Fruit fly (Drosophila melanogaster) whole organism, adult: ENCODE data around the gene CG15646.

Source experiments
- Clk ChIP-seq: fragments of 200-800 bp; sonication (Bioruptor generic); optimal IDR thresholded peaks from 2 replicates; lab custom pipeline; 2017; ENCODE audit warnings: missing biosample characterization, missing genetic modification characterization
- pad ChIP-seq: fragments of 200-800 bp; sonication (Bioruptor generic); optimal IDR thresholded peaks from 3 replicates; lab custom pipeline; 2017; ENCODE audit warnings: missing biosample characterization, missing genetic modification characterization, mild to moderate bottlenecking, moderate library complexity, missing genetic modification reagents

DNA sequence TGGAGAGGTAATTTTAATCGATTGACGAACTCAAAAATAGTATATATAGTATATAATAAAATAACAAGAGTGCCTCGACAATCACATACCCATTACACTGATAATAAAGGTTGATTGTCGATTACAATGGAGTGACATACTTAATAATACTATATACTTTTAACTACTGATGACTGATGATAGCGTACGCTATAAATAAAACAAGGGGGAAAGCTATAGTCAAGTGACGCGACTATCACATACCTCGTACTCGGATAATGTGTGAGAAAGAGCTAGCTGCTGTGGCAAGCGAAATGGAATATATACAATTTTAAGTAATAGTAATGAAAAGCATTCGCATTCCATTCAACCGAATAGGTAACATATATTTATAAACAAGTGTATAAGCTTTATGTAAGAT lies 22.6 kb downstream of the CG15646 start:
- no peak for TF ChIP-seq pad (GFP tag; lab: Kevin White, UChicago)
- TF ChIP-seq Clk (GFP tag; lab: Kevin White, UChicago), result no peak
